Worm (Caenorhabditis elegans): Measurements from ENCODE around the gene ZK666.14.
"Not testable (repeated sequence)": the region's sequence is repeated elsewhere in the genome, so short reads cannot be mapped to it uniquely, and the experiment has no call there.

The ZK666.14 gene

ce11 chrII:10483860-10484259 is 10.7 kb upstream of the ZK666.14 start:
- TF ChIP-seq ekl-4 (GFP tag; IDR thresholded peaks at IDR 0.05), result no peak
- TF ChIP-seq lin-40 (tag; optimal IDR thresholded peaks at IDR 0.05), result no peak
- no peak for TF ChIP-seq ceh-58 (GFP tag; IDR thresholded peaks at IDR 0.05)

ce11 chrII:10485640-10486039 is 8.9 kb upstream of the ZK666.14 start:
- TF ChIP-seq nhr-120 (GFP tag; IDR thresholded peaks at IDR 0.05), result no peak
- TF ChIP-seq nhr-80 (tag; optimal IDR thresholded peaks at IDR 0.05), result peak; percentile 18
- no peak for TF ChIP-seq F49E8.2 (tag; optimal IDR thresholded peaks at IDR 0.05; ENCODE audit: insufficient read depth)
- TF ChIP-seq pha-4 (tag; optimal IDR thresholded peaks at IDR 0.05), result no peak

- TF ChIP-seq fkh-3 (tag; optimal IDR thresholded peaks at IDR 0.05) (no peak), repo-1 (tag; optimal IDR thresholded peaks at IDR 0.05) (no peak), B0019.2 (GFP tag; conservative IDR thresholded peaks at IDR 0.05) (no peak), dox-1 (GFP tag; IDR thresholded peaks at IDR 0.05) (no peak), nfyb-1 (GFP tag; IDR thresholded peaks at IDR 0.05) (no peak), snpc-4 (GFP tag; optimal IDR thresholded peaks at IDR 0.05) (no peak), snpc-4 (tag; optimal IDR thresholded peaks at IDR 0.05) (no peak), rpc-1 (optimal IDR thresholded peaks at IDR 0.05) (no peak), rpc-1 (tag; optimal IDR thresholded peaks at IDR 0.05) (no peak), attf-3 (GFP tag; conservative IDR thresholded peaks at IDR 0.05) (no peak), unc-62 (GFP tag; optimal IDR thresholded peaks at IDR 0.05) (no peak), ets-4 (GFP tag; optimal IDR thresholded peaks at IDR 0.05) (no peak), tbp1 (GFP tag; optimal IDR thresholded peaks at IDR 0.05) (no peak), atf-7 (tag; optimal IDR thresholded peaks at IDR 0.05) (no peak), xnd-1 (tag; optimal IDR thresholded peaks at IDR 0.05) (no peak), rec-8 (tag; optimal IDR thresholded peaks at IDR 0.05) (no peak), hlh-26 (GFP tag; conservative IDR thresholded peaks at IDR 0.05) (no peak)
Measured at ce11 chrII:10486738-10487137, 7.8 kb upstream of the ZK666.14 start, which contains the start of gene ZK666.15. ZK666.15 (plus strand) TSS chrII:10487038.

- TF ChIP-seq nfyb-1 (GFP tag; IDR thresholded peaks at IDR 0.05) (no peak), egl-18 (GFP tag; IDR thresholded peaks at IDR 0.05) (no peak), Y53F4B.3 (GFP tag; IDR thresholded peaks at IDR 0.05) (no peak), dpl-1 (GFP tag; optimal IDR thresholded peaks at IDR 0.05) (no peak), ztf-25 (GFP tag; IDR thresholded peaks at IDR 0.05) (no peak), madf-8 (GFP tag; conservative IDR thresholded peaks at IDR 0.05) (no peak), madf-6 (GFP tag; IDR thresholded peaks at IDR 0.05) (no peak), nhr-179 (tag; optimal IDR thresholded peaks at IDR 0.05) (no peak), F37B4.10 (GFP tag; IDR thresholded peaks at IDR 0.05) (no peak), sea-2 (GFP tag; IDR thresholded peaks at IDR 0.05) (no peak), cebp-2 (GFP tag; IDR thresholded peaks at IDR 0.05) (no peak), lin-40 (tag; optimal IDR thresholded peaks at IDR 0.05) (no peak)
Measured at ce11 chrII:10490329-10490728, 4.2 kb upstream of the ZK666.14 start, which contains the start of gene clec-61. clec-61 (minus strand) TSS chrII:10490537.

- TF ChIP-seq tbp1 (GFP tag; optimal IDR thresholded peaks at IDR 0.05); ceh-40 (GFP tag; IDR thresholded peaks at IDR 0.05); Y53F4B.3 (GFP tag; IDR thresholded peaks at IDR 0.05): not testable (repeated sequence)
Measured at ce11 chrII:10493034-10493433, 1.5 kb upstream of the ZK666.14 start, which contains the start of gene ZK666.8. ZK666.8 (minus strand) TSS chrII:10493134.

All from whole organism, young adult.